Fruit fly (Drosophila melanogaster) whole organism, embryonic: Measurements from ENCODE around the gene EMC5.

Experiments
- Aef1 ChIP-seq: fragments of 200-800 bp; sonication (Bioruptor generic); IDR thresholded peaks from 3 replicates; pipeline ENCODE4 v1.3.6; 2022; ENCODE audit warnings: missing biosample characterization, missing genetic modification characterization
- Antp ChIP-seq: fragments of 200-800 bp; sonication (Bioruptor generic); optimal IDR thresholded peaks from 3 replicates; lab custom pipeline; 2016; ENCODE audit warnings: missing biosample characterization, missing genetic modification characterization
- Atf-2 ChIP-seq: fragments of 200-800 bp; sonication (Bioruptor generic); optimal IDR thresholded peaks from 2 replicates; lab custom pipeline; 2016; ENCODE audit warnings: missing biosample characterization, missing genetic modification characterization
- Atf6 ChIP-seq: fragments of 200-800 bp; sonication (Bioruptor generic); IDR thresholded peaks from 2 replicates; pipeline ENCODE4 v1.3.6; 2022; ENCODE audit warnings: missing biosample characterization, missing genetic modification characterization
- CG11093 ChIP-seq: fragments of 200-800 bp; sonication (Bioruptor generic); IDR thresholded peaks from 3 replicates; pipeline ENCODE4 v1.3.6; 2022; ENCODE audit warnings: missing biosample characterization, missing genetic modification characterization
- CG14860 ChIP-seq: fragments of 200-800 bp; sonication (Bioruptor generic); IDR thresholded peaks from 3 replicates; pipeline ENCODE4 v1.3.6; 2022; ENCODE audit warnings: missing biosample characterization, missing genetic modification characterization; ENCODE audit not compliant: partially characterized antibody
- CG15073 ChIP-seq: fragments of 200-800 bp; sonication (Bioruptor generic); optimal IDR thresholded peaks from 2 replicates; lab custom pipeline; 2016; ENCODE audit warnings: missing biosample characterization, missing genetic modification characterization
- CG15269 ChIP-seq: fragments of 200-800 bp; sonication (Bioruptor generic); optimal IDR thresholded peaks from 2 replicates; lab custom pipeline; 2018; ENCODE audit warnings: missing biosample characterization, mild to moderate bottlenecking, missing genetic modification characterization, moderate library complexity
- CG17568 ChIP-seq: fragments of 200-800 bp; sonication (Bioruptor generic); optimal IDR thresholded peaks from 2 replicates; lab custom pipeline; 2018; ENCODE audit warnings: missing biosample characterization, mild to moderate bottlenecking, missing genetic modification characterization, moderate library complexity
- CG17802 ChIP-seq: fragments of 200-800 bp; sonication (Bioruptor generic); optimal IDR thresholded peaks from 2 replicates; lab custom pipeline; 2018; ENCODE audit warnings: missing biosample characterization, mild to moderate bottlenecking, missing genetic modification characterization, moderate library complexity
- CG1832 ChIP-seq: fragments of 200-800 bp; sonication (Bioruptor generic); optimal IDR thresholded peaks from 2 replicates; lab custom pipeline; 2017; ENCODE audit warnings: missing biosample characterization, mild to moderate bottlenecking, missing genetic modification characterization, inconsistent platforms
- CG2875 ChIP-seq: fragments of 200-800 bp; sonication (Bioruptor generic); optimal IDR thresholded peaks from 2 replicates; lab custom pipeline; 2017; ENCODE audit warnings: missing biosample characterization, mild to moderate bottlenecking, missing genetic modification characterization, missing genetic modification reagents
- CG7357 ChIP-seq: fragments of 200-800 bp; sonication (Bioruptor generic); IDR thresholded peaks from 3 replicates; pipeline ENCODE4 v1.3.6; 2022; ENCODE audit warnings: missing biosample characterization, missing genetic modification characterization
- CG8089 ChIP-seq: fragments of 200-800 bp; sonication (Bioruptor generic); optimal IDR thresholded peaks from 3 replicates; lab custom pipeline; 2016; ENCODE audit warnings: missing biosample characterization, missing genetic modification characterization
- CG9797 ChIP-seq: fragments of 200-800 bp; sonication (Bioruptor generic); optimal IDR thresholded peaks from 3 replicates; lab custom pipeline; 2018; ENCODE audit warnings: missing biosample characterization, mild to moderate bottlenecking, missing genetic modification characterization
- Doc3 ChIP-seq: fragments of 200-800 bp; sonication (Bioruptor generic); IDR thresholded peaks from 3 replicates; pipeline ENCODE4 v1.3.6; 2022; ENCODE audit warnings: missing biosample characterization, missing genetic modification characterization; ENCODE audit not compliant: partially characterized antibody
- Dref ChIP-seq: fragments of 200-800 bp; sonication (Bioruptor generic); IDR thresholded peaks from 2 replicates; pipeline ENCODE4 v1.3.6; 2022; ENCODE audit warnings: missing biosample characterization, missing genetic modification characterization
- Eip74EF ChIP-seq, 2 experiments: fragments of 200-800 bp in 1 of 2; fragments of >200 bp in 1 of 2; sonication (Bioruptor generic) in 1 of 2; optimal IDR thresholded peaks; 2 replicates each; lab custom pipeline; 2017 to 2019; ENCODE audit warnings: missing biosample characterization in 2 of 2, missing genetic modification characterization in 2 of 2, mild to moderate bottlenecking in 1 of 2, moderate library complexity in 1 of 2
- Fer1 ChIP-seq: fragments of 200-800 bp; sonication (Bioruptor generic); optimal IDR thresholded peaks from 2 replicates; lab custom pipeline; 2017; ENCODE audit warnings: missing biosample characterization, mild to moderate bottlenecking, missing genetic modification characterization
- Gug ChIP-seq: fragments of 200-800 bp; sonication (Bioruptor generic); IDR thresholded peaks from 4 replicates; pipeline ENCODE4 v1.3.6; 2022; ENCODE audit warnings: missing biosample characterization, missing genetic modification characterization
- H2.0 ChIP-seq: fragments of 200-800 bp; sonication (Bioruptor generic); IDR thresholded peaks from 2 replicates; pipeline ENCODE4 v1.3.6; 2022; ENCODE audit warnings: missing biosample characterization, missing genetic modification characterization
- HLH3B ChIP-seq: fragments of 200-800 bp; sonication (Bioruptor generic); IDR thresholded peaks from 2 replicates; pipeline ENCODE4 v1.3.6; 2022; ENCODE audit warnings: missing biosample characterization, missing genetic modification characterization
- Jarid2 ChIP-seq: fragments of 200-800 bp; sonication (Bioruptor generic); optimal IDR thresholded peaks from 3 replicates; lab custom pipeline; 2017; ENCODE audit warnings: mild to moderate bottlenecking, missing biosample characterization, missing genetic modification reagents, missing genetic modification characterization
- NFAT ChIP-seq: fragments of 200-800 bp; sonication (Bioruptor generic); IDR thresholded peaks from 2 replicates; pipeline ENCODE4 v1.3.6; 2022; ENCODE audit warnings: missing biosample characterization, missing genetic modification characterization
- Scr ChIP-seq: fragments of 200-800 bp; sonication (Bioruptor generic); IDR thresholded peaks from 2 replicates; pipeline ENCODE4 v1.3.6; 2022; ENCODE audit warnings: missing biosample characterization, missing genetic modification characterization; ENCODE audit not compliant: partially characterized antibody
- Six4 ChIP-seq: fragments of 200-800 bp; sonication (Bioruptor generic); optimal IDR thresholded peaks from 2 replicates; lab custom pipeline; 2016; ENCODE audit warnings: missing biosample characterization, missing genetic modification characterization
- Sox102F ChIP-seq: fragments of 200-800 bp; sonication (Bioruptor generic); optimal IDR thresholded peaks from 2 replicates; lab custom pipeline; 2018; ENCODE audit warnings: missing biosample characterization, mild to moderate bottlenecking, missing genetic modification characterization, moderate library complexity
- Stat92E ChIP-seq, 3 experiments: fragments of >200 bp in 2 of 3; fragments of 200-800 bp in 1 of 3; sonication (Bioruptor generic) in 1 of 3; optimal IDR thresholded peaks; 2 replicates each; lab custom pipeline; 2017 to 2019; ENCODE audit warnings: missing biosample characterization in 3 of 3, missing genetic modification characterization in 3 of 3, mild to moderate bottlenecking in 1 of 3, moderate library complexity in 1 of 3
- abd-A ChIP-seq: fragments of 200-800 bp; sonication (Bioruptor generic); optimal IDR thresholded peaks from 3 replicates; lab custom pipeline; 2019; ENCODE audit warnings: missing biosample characterization, mild to moderate bottlenecking, missing genetic modification characterization, moderate library complexity
- az2 ChIP-seq: fragments of 200-800 bp; sonication (Bioruptor generic); optimal IDR thresholded peaks from 3 replicates; lab custom pipeline; 2016; ENCODE audit warnings: missing biosample characterization, missing genetic modification characterization
- bab2 ChIP-seq: fragments of 200-800 bp; sonication (Bioruptor generic); optimal IDR thresholded peaks from 2 replicates; lab custom pipeline; 2016; ENCODE audit warnings: missing biosample characterization, missing genetic modification characterization
- cwo ChIP-seq: fragments of 200-800 bp; sonication (Bioruptor generic); optimal IDR thresholded peaks from 3 replicates; lab custom pipeline; 2017; ENCODE audit warnings: missing biosample characterization, missing genetic modification characterization, mild to moderate bottlenecking, moderate library complexity, missing genetic modification reagents
- dan ChIP-seq: fragments of 200-800 bp; sonication (Bioruptor generic); IDR thresholded peaks from 2 replicates; pipeline ENCODE4 v1.3.6; 2022; ENCODE audit warnings: missing biosample characterization, missing genetic modification characterization
- eyg ChIP-seq: fragments of 200-800 bp; sonication (Bioruptor generic); optimal IDR thresholded peaks from 3 replicates; lab custom pipeline; 2016; ENCODE audit warnings: missing biosample characterization, missing genetic modification characterization
- fd3F ChIP-seq: fragments of 200-800 bp; sonication (Bioruptor generic); optimal IDR thresholded peaks from 2 replicates; lab custom pipeline; 2018; ENCODE audit warnings: missing biosample characterization, mild to moderate bottlenecking, missing genetic modification characterization, moderate library complexity
- gcm ChIP-seq: fragments of 200-800 bp; sonication (Bioruptor generic); optimal IDR thresholded peaks from 2 replicates; lab custom pipeline; 2019; ENCODE audit warnings: missing biosample characterization, mild to moderate bottlenecking, missing genetic modification characterization, moderate library complexity
- grau ChIP-seq: fragments of 200-800 bp; optimal IDR thresholded peaks from 3 replicates; lab custom pipeline; 2019; ENCODE audit warnings: missing biosample characterization, mild to moderate bottlenecking, missing genetic modification characterization, moderate library complexity
- gsb ChIP-seq: fragments of 200-800 bp; sonication (Bioruptor generic); IDR thresholded peaks from 2 replicates; pipeline ENCODE4 v1.3.6; 2022; ENCODE audit warnings: missing biosample characterization, missing genetic modification characterization
- gt ChIP-seq: fragments of 200-800 bp; sonication (Bioruptor generic); IDR thresholded peaks from 2 replicates; pipeline ENCODE4 v1.3.6; 2022; ENCODE audit warnings: missing biosample characterization, missing genetic modification characterization
- h ChIP-seq: fragments of >200 bp; optimal IDR thresholded peaks from 2 replicates; lab custom pipeline; 2017
- inv ChIP-seq: fragments of 200-800 bp; sonication (Bioruptor generic); IDR thresholded peaks from 2 replicates; pipeline ENCODE4 v1.3.6; 2022; ENCODE audit warnings: missing biosample characterization, missing genetic modification characterization; ENCODE audit not compliant: partially characterized antibody
- klu ChIP-seq: fragments of 200-800 bp; sonication (Bioruptor generic); IDR thresholded peaks from 2 replicates; pipeline ENCODE4 v1.3.6; 2022; ENCODE audit warnings: missing biosample characterization, missing genetic modification characterization
- knrl ChIP-seq: fragments of 200-800 bp; sonication (Bioruptor generic); IDR thresholded peaks from 3 replicates; pipeline ENCODE4 v1.3.6; 2022; ENCODE audit warnings: missing biosample characterization, missing genetic modification characterization; ENCODE audit not compliant: partially characterized antibody
- lab ChIP-seq: fragments of 200-800 bp; sonication (Bioruptor generic); optimal IDR thresholded peaks from 3 replicates; lab custom pipeline; 2017; ENCODE audit warnings: missing biosample characterization, missing genetic modification characterization, mild to moderate bottlenecking, moderate library complexity, missing genetic modification reagents
- maf-S ChIP-seq: fragments of 200-800 bp; sonication (Bioruptor generic); optimal IDR thresholded peaks from 2 replicates; lab custom pipeline; 2016; ENCODE audit warnings: missing biosample characterization, missing genetic modification characterization
- nmo ChIP-seq: fragments of 200-800 bp; sonication (Bioruptor generic); optimal IDR thresholded peaks from 2 replicates; lab custom pipeline; 2018; ENCODE audit warnings: missing biosample characterization, mild to moderate bottlenecking, missing genetic modification characterization, moderate library complexity
- sob ChIP-seq: fragments of 200-800 bp; sonication (Bioruptor generic); IDR thresholded peaks from 2 replicates; pipeline ENCODE4 v1.3.6; 2022; ENCODE audit warnings: missing biosample characterization, missing genetic modification characterization
- stc ChIP-seq: fragments of 200-800 bp; sonication (Bioruptor generic); IDR thresholded peaks from 2 replicates; pipeline ENCODE4 v1.3.6; 2022; ENCODE audit warnings: missing biosample characterization, missing genetic modification characterization
- tio ChIP-seq: fragments of 200-800 bp; sonication (Bioruptor generic); optimal IDR thresholded peaks from 2 replicates; lab custom pipeline; 2017; ENCODE audit warnings: missing biosample characterization, missing genetic modification characterization, inconsistent platforms
- twi ChIP-seq: fragments of 200-800 bp; optimal IDR thresholded peaks from 2 replicates; lab custom pipeline; 2019; ENCODE audit warnings: missing biosample characterization, mild to moderate bottlenecking, missing genetic modification characterization, moderate library complexity
- wor ChIP-seq: fragments of 200-800 bp; sonication (Bioruptor generic); IDR thresholded peaks from 2 replicates; pipeline ENCODE4 v1.3.6; 2022; ENCODE audit warnings: missing biosample characterization, missing genetic modification characterization

The EMC5 gene

dm6 chr2L:18966214-18966556 lies 21.3 kb upstream of the EMC5 start (continued):
- peak; percentile 81 for TF ChIP-seq stc
- TF ChIP-seq grau = peak; percentile 88
- peak; percentile 94 for TF ChIP-seq sob (GFP tag; lab: Robert Waterston, UW)
- peak; percentile 89 for TF ChIP-seq NFAT (GFP tag; lab: Robert Waterston, UW)
- TF ChIP-seq Dref (GFP tag; lab: Robert Waterston, UW) = peak; percentile 35; the same call in 1 of the 2 replicates
- TF ChIP-seq CG7357 (GFP tag; lab: Robert Waterston, UW) = peak; percentile 77
- peak; percentile 91 for TF ChIP-seq gsb (GFP tag; lab: Robert Waterston, UW)
- peak; percentile 75 for TF ChIP-seq fd3F (GFP tag; lab: Kevin White, UChicago)
- TF ChIP-seq CG1832 (GFP tag; lab: Kevin White, UChicago) = no peak
- peak; percentile 32 for TF ChIP-seq Jarid2 (GFP tag; lab: Kevin White, UChicago)
- TF ChIP-seq cwo = peak; percentile 81
- TF ChIP-seq Antp (GFP tag; lab: Kevin White, UChicago) = no peak
- TF ChIP-seq Atf6 = peak; percentile 96
- TF ChIP-seq CG17568 = peak; percentile 63
- no peak for TF ChIP-seq CG9797 (GFP tag; lab: Kevin White, UChicago)
- peak; percentile 90 for TF ChIP-seq Fer1 (GFP tag; lab: Kevin White, UChicago)
- no peak for TF ChIP-seq twi (tag; lab: Kevin White, UChicago)
- peak; percentile 18 for TF ChIP-seq eyg (GFP tag; lab: Kevin White, UChicago)
- TF ChIP-seq CG17802 (tag; lab: Kevin White, UChicago) = peak; percentile 49
- TF ChIP-seq wor (GFP tag; lab: Robert Waterston, UW) = peak; percentile 61
- peak; percentile 38 for TF ChIP-seq maf-S (GFP tag; lab: Kevin White, UChicago)
- no peak for TF ChIP-seq Stat92E (GFP tag; optimal IDR thresholded peaks at IDR 0.05; lab: Kevin White, UChicago)
- peak; percentile 16 for TF ChIP-seq Atf-2 (GFP tag; lab: Kevin White, UChicago)
- TF ChIP-seq Eip74EF (GFP tag; optimal IDR thresholded peaks at IDR 0.05; lab: Kevin White, UChicago) = peak in 1 of 2 experiments; percentile 28
- TF ChIP-seq Sox102F (GFP tag; lab: Kevin White, UChicago) = peak; percentile 68
- TF ChIP-seq HLH3B = peak; percentile 84
- peak; percentile 65 for TF ChIP-seq nmo (GFP tag; lab: Kevin White, UChicago)
- no peak for TF ChIP-seq CG14860 (GFP tag; lab: Robert Waterston, UW)
- TF ChIP-seq klu (GFP tag; lab: Robert Waterston, UW) = peak; percentile 80
- peak; percentile 69; the same call in 2 of the 3 replicates for TF ChIP-seq CG11093
- TF ChIP-seq gcm = peak; percentile 26
- no peak for TF ChIP-seq abd-A (tag; lab: Kevin White, UChicago)
- peak; percentile 63 for TF ChIP-seq Six4 (GFP tag; lab: Kevin White, UChicago)
- no peak for TF ChIP-seq knrl (GFP tag; lab: Robert Waterston, UW)
- no peak for TF ChIP-seq h (lab: Kevin White, UChicago)
- TF ChIP-seq inv (GFP tag; lab: Robert Waterston, UW) = no peak
- peak; percentile 39 for TF ChIP-seq az2
- peak; percentile 88 for TF ChIP-seq H2.0 (GFP tag; lab: Robert Waterston, UW)
- no peak for TF ChIP-seq Scr (GFP tag; lab: Robert Waterston, UW)
- peak; percentile 81 for TF ChIP-seq Gug
- TF ChIP-seq tio (GFP tag; lab: Kevin White, UChicago) = peak; percentile 67
- TF ChIP-seq Aef1 (GFP tag; lab: Robert Waterston, UW) = peak; percentile 86
- no peak for TF ChIP-seq CG15073
- TF ChIP-seq gt (GFP tag; lab: Robert Waterston, UW) = no peak
- peak; percentile 95 for TF ChIP-seq lab (GFP tag; lab: Kevin White, UChicago)
- TF ChIP-seq Doc3 (GFP tag; lab: Robert Waterston, UW) = no peak
- peak; percentile 49 for TF ChIP-seq dan (GFP tag; lab: Robert Waterston, UW)
- TF ChIP-seq CG8089 (GFP tag; lab: Kevin White, UChicago) = peak; percentile 37
- peak; percentile 3 for TF ChIP-seq CG2875 (GFP tag; lab: Kevin White, UChicago)
- peak; percentile 4 for TF ChIP-seq bab2
- TF ChIP-seq CG15269 = peak; percentile 82
